Fruit fly (Drosophila melanogaster): Measurements from ENCODE around the gene CG6276.

The CG6276 gene

dm6 chr3R:15330472-15330871 is 10.6 kb upstream of the CG6276 start, which contains the start of gene mRpL9 (continued):
- TF ChIP-seq CG10267 (tag; optimal IDR thresholded peaks at IDR 0.05) (peak; percentile 47), ase (GFP tag; IDR thresholded peaks at IDR 0.05) (no peak), CG7357 (GFP tag; IDR thresholded peaks at IDR 0.05) (no peak), her (GFP tag; optimal IDR thresholded peaks at IDR 0.05) (no peak), HLH3B (GFP tag; IDR thresholded peaks at IDR 0.05) (no peak), MESR4 (GFP tag; optimal IDR thresholded peaks at IDR 0.05) (peak; percentile 63), Six4 (GFP tag; optimal IDR thresholded peaks at IDR 0.05) (no peak), sd (tag; optimal IDR thresholded peaks at IDR 0.05) (no peak), zfh2 (GFP tag; optimal IDR thresholded peaks at IDR 0.05) (peak; percentile 56), CG7963 (GFP tag; IDR thresholded peaks at IDR 0.05; ENCODE audit: partially characterized antibody) (no peak), zf30C (GFP tag; optimal IDR thresholded peaks at IDR 0.05) (peak; percentile 10), ssp (GFP tag; IDR thresholded peaks at IDR 0.05) (no peak), CG7786 (GFP tag; optimal IDR thresholded peaks at IDR 0.05) (no peak), CG32532 (GFP tag; IDR thresholded peaks at IDR 0.05) (peak; percentile 51; the same call in 1 of the 2 replicates), Opbp (GFP tag; IDR thresholded peaks at IDR 0.05; ENCODE audit: partially characterized antibody) (peak; percentile 38; the same call in 1 of the 3 replicates), Hr78 (GFP tag; optimal IDR thresholded peaks at IDR 0.05) (no peak), CG6689 (GFP tag; IDR thresholded peaks at IDR 0.05) (no peak), Pdp1 (GFP tag; optimal IDR thresholded peaks at IDR 0.05) (peak in 1 of 2 experiments; percentile 93), CG3995 (GFP tag; optimal IDR thresholded peaks at IDR 0.05) (peak; percentile 95), Med (GFP tag) (peak; percentile 78), Abd-B (GFP tag; optimal IDR thresholded peaks at IDR 0.05) (peak; percentile 91), CG17829 (tag; optimal IDR thresholded peaks at IDR 0.05) (peak; percentile 32), gfzf (GFP tag; optimal IDR thresholded peaks at IDR 0.05) (peak; percentile 31), CG34224 (GFP tag; IDR thresholded peaks at IDR 0.05; ENCODE audit: partially characterized antibody) (no peak), CG17802 (tag; optimal IDR thresholded peaks at IDR 0.05) (no peak), nau (GFP tag; optimal IDR thresholded peaks at IDR 0.05) (no peak), ewg (GFP tag; optimal IDR thresholded peaks at IDR 0.05) (no peak), CG5180 (GFP tag; optimal IDR thresholded peaks at IDR 0.05) (no peak), ems (GFP tag; optimal IDR thresholded peaks at IDR 0.05) (no peak), CG9932 (GFP tag; IDR thresholded peaks at IDR 0.05) (peak; percentile 60), schlank (tag; optimal IDR thresholded peaks at IDR 0.05) (no peak), CG33213 (GFP tag; optimal IDR thresholded peaks at IDR 0.05) (no peak), CG1024 (GFP tag; IDR thresholded peaks at IDR 0.05) (no peak), CG6765 (GFP tag; optimal IDR thresholded peaks at IDR 0.05) (no peak), CG31441 (GFP tag; IDR thresholded peaks at IDR 0.05) (peak; percentile 98), HmgD (GFP tag; optimal IDR thresholded peaks at IDR 0.05) (peak; percentile 17), mam (GFP tag; optimal IDR thresholded peaks at IDR 0.05) (peak; percentile 40), ac (GFP tag; optimal IDR thresholded peaks at IDR 0.05) (no peak), CG4820 (GFP tag; optimal IDR thresholded peaks at IDR 0.05) (no peak), CG17186 (GFP tag; optimal IDR thresholded peaks at IDR 0.05) (peak; percentile 51), CG9817 (tag; optimal IDR thresholded peaks at IDR 0.05) (peak; percentile 33), CG7987 (GFP tag; optimal IDR thresholded peaks at IDR 0.05) (no peak), E2f2 (GFP tag; IDR thresholded peaks at IDR 0.05) (peak; percentile 70), amos (GFP tag; IDR thresholded peaks at IDR 0.05; ENCODE audit: partially characterized antibody) (peak; percentile 26; the same call in 1 of the 2 replicates), CG9876 (GFP tag; optimal IDR thresholded peaks at IDR 0.05) (no peak), CG11085 (GFP tag; IDR thresholded peaks at IDR 0.05) (no peak), Tbp (GFP tag; optimal IDR thresholded peaks at IDR 0.05) (no peak), CoRest (tag; optimal IDR thresholded peaks at IDR 0.05) (peak; percentile 39), CG11723 (GFP tag; optimal IDR thresholded peaks at IDR 0.05) (no peak), tll (GFP tag; optimal IDR thresholded peaks at IDR 0.05) (peak in 1 of 2 experiments; percentile 34)

All from whole organism, embryonic.